Worm (Caenorhabditis elegans) whole organism, L4 larva: ENCODE data around the gene F11A10.6.

Source experiments
- F26F4.8 ChIP-seq: fragments of 200-800 bp; sonication (Bioruptor generic); conservative IDR thresholded peaks from 2 replicates; pipeline ENCODE4 v1.3.6; 2022; ENCODE audit warnings: missing genetic modification characterization, missing compliant biosample characterization
- F49E8.2 ChIP-seq: sonication (generic microtip); optimal IDR thresholded peaks from 2 replicates; lab custom pipeline; 2016; ENCODE audit warnings: missing compliant biosample characterization, mild to moderate bottlenecking, missing genetic modification characterization, borderline replicate concordance
- R02D3.7 ChIP-seq: fragments of 150-350 bp; sonication (generic microtip); optimal IDR thresholded peaks from 3 replicates; lab custom pipeline; 2014; ENCODE audit warnings: missing biosample characterization, missing genetic modification characterization
- T20F7.1 ChIP-seq: fragments of 200-800 bp; sonication (Bioruptor generic); optimal IDR thresholded peaks from 2 replicates; lab custom pipeline; 2018; ENCODE audit warnings: mild to moderate bottlenecking, missing genetic modification characterization, missing compliant biosample characterization
- T26A8.4 ChIP-seq: fragments of 200-800 bp; sonication (Bioruptor generic); IDR thresholded peaks from 2 replicates; pipeline ENCODE4 v1.3.6; 2022; ENCODE audit warnings: missing genetic modification characterization, missing compliant biosample characterization
- Y105C5A.15 ChIP-seq: fragments of 200-800 bp; sonication (Bioruptor generic); IDR thresholded peaks from 2 replicates; pipeline ENCODE4 v1.3.6; 2022; ENCODE audit warnings: missing genetic modification characterization, missing compliant biosample characterization
- Y48G9A.11 ChIP-seq: fragments of 200-800 bp; sonication (Bioruptor generic); IDR thresholded peaks from 2 replicates; pipeline ENCODE4 v1.3.6; 2022; ENCODE audit warnings: missing genetic modification reagents, missing genetic modification characterization, missing compliant biosample characterization
- aha-1 ChIP-seq: fragments of 150-350 bp; peaks from one replicate; lab custom pipeline; 2014; ENCODE audit warnings: missing biosample characterization, missing genetic modification characterization
- aly-2 ChIP-seq: sonication (generic microtip); optimal IDR thresholded peaks from 2 replicates; lab custom pipeline; 2018; ENCODE audit warnings: missing biosample characterization, missing genetic modification characterization
- daf-12 ChIP-seq: fragments of 150-350 bp; optimal IDR thresholded peaks from 2 replicates; lab custom pipeline; 2014; ENCODE audit warnings: missing biosample characterization, missing genetic modification reagents, missing genetic modification characterization
- daf-8 ChIP-seq: fragments of 200-800 bp; sonication (Bioruptor generic); IDR thresholded peaks from 2 replicates; pipeline ENCODE4 v1.3.6; 2022; ENCODE audit warnings: missing genetic modification characterization, missing compliant biosample characterization
- dmd-9 ChIP-seq: fragments of 200-800 bp; sonication (Bioruptor generic); IDR thresholded peaks from 2 replicates; pipeline ENCODE4 v1.3.6; 2022; ENCODE audit warnings: missing genetic modification reagents, missing genetic modification characterization, missing compliant biosample characterization
- dpl-1 ChIP-seq: fragments of 150-350 bp; optimal IDR thresholded peaks from 2 replicates; lab custom pipeline; 2014; ENCODE audit warnings: missing biosample characterization, missing genetic modification reagents, missing genetic modification characterization
- gei-8 ChIP-seq: fragments of 200-800 bp; sonication (Bioruptor generic); optimal IDR thresholded peaks from 2 replicates; lab custom pipeline; 2018; ENCODE audit warnings: mild to moderate bottlenecking, missing genetic modification characterization, missing compliant biosample characterization
- jun-1 ChIP-seq: fragments of 150-350 bp; optimal IDR thresholded peaks from 2 replicates; lab custom pipeline; 2014; ENCODE audit warnings: missing biosample characterization, missing genetic modification reagents, missing genetic modification characterization
- lin-1 ChIP-seq: fragments of 200-800 bp; sonication (Bioruptor generic); IDR thresholded peaks from 2 replicates; pipeline ENCODE4 v1.3.6; 2022; ENCODE audit warnings: missing genetic modification reagents, missing genetic modification characterization, missing compliant biosample characterization
- lin-13 ChIP-seq: fragments of 150-350 bp; optimal IDR thresholded peaks from 2 replicates; lab custom pipeline; 2014; ENCODE audit warnings: missing biosample characterization, missing genetic modification reagents, missing genetic modification characterization
- lin-15B ChIP-seq: fragments of 150-350 bp; sonication (generic microtip); optimal IDR thresholded peaks from 3 replicates; lab custom pipeline; 2014; ENCODE audit warnings: missing biosample characterization, missing genetic modification characterization
- lin-29 ChIP-seq: fragments of 200-800 bp; sonication (Bioruptor generic); IDR thresholded peaks from 2 replicates; pipeline ENCODE4 v1.3.6; 2022; ENCODE audit warnings: missing genetic modification reagents, missing genetic modification characterization, missing compliant biosample characterization
- mdt-29 ChIP-seq: fragments of 200-800 bp; sonication (Bioruptor generic); IDR thresholded peaks from 2 replicates; pipeline ENCODE4 v1.3.6; 2022; ENCODE audit warnings: missing genetic modification reagents, missing genetic modification characterization, missing compliant biosample characterization
- mes-2 ChIP-seq: sonication (generic microtip); optimal IDR thresholded peaks from 2 replicates; lab custom pipeline; 2016; ENCODE audit warnings: missing genotype, mild to moderate bottlenecking, missing genetic modification characterization, missing compliant biosample characterization; ENCODE audit not compliant: poor library complexity, severe bottlenecking
- mxl-3 ChIP-seq: fragments of 200-800 bp; sonication (Bioruptor generic); optimal IDR thresholded peaks from 2 replicates; lab custom pipeline; 2018; ENCODE audit warnings: mild to moderate bottlenecking, missing genetic modification characterization, missing compliant biosample characterization
- nhr-10 ChIP-seq: fragments of 150-350 bp; optimal IDR thresholded peaks from 2 replicates; lab custom pipeline; 2014; ENCODE audit warnings: missing biosample characterization, missing genetic modification characterization
- nhr-102 ChIP-seq: sonication (generic microtip); optimal IDR thresholded peaks from 2 replicates; lab custom pipeline; 2016; ENCODE audit warnings: mild to moderate bottlenecking, missing genetic modification characterization, moderate library complexity, missing compliant biosample characterization
- nhr-111 ChIP-seq: fragments of 200-800 bp; sonication (Bioruptor generic); optimal IDR thresholded peaks from 2 replicates; lab custom pipeline; 2018; ENCODE audit warnings: mild to moderate bottlenecking, missing genetic modification characterization, missing compliant biosample characterization
- php-3 ChIP-seq: fragments of 200-800 bp; sonication (Bioruptor generic); IDR thresholded peaks from 2 replicates; pipeline ENCODE4 v1.3.6; 2022; ENCODE audit warnings: missing genetic modification reagents, missing genetic modification characterization, missing compliant biosample characterization
- saeg-2 ChIP-seq: fragments of 200-800 bp; sonication (Bioruptor generic); IDR thresholded peaks from 2 replicates; pipeline ENCODE4 v1.3.6; 2022; ENCODE audit warnings: missing genetic modification reagents, missing genetic modification characterization, missing compliant biosample characterization
- sdz-12 ChIP-seq: fragments of 200-800 bp; sonication (Bioruptor generic); optimal IDR thresholded peaks from 2 replicates; lab custom pipeline; 2018; ENCODE audit warnings: mild to moderate bottlenecking, missing genetic modification characterization, missing compliant biosample characterization
- skn-1 ChIP-seq: fragments of 150-350 bp; optimal IDR thresholded peaks from 2 replicates; lab custom pipeline; 2014; ENCODE audit warnings: missing biosample characterization, missing genetic modification characterization
- spr-3 ChIP-seq: fragments of 200-800 bp; sonication (Bioruptor generic); optimal IDR thresholded peaks from 2 replicates; lab custom pipeline; 2018; ENCODE audit warnings: mild to moderate bottlenecking, missing genetic modification characterization, missing compliant biosample characterization
- tag-97 ChIP-seq: fragments of 200-800 bp; sonication (Bioruptor generic); IDR thresholded peaks from 2 replicates; pipeline ENCODE4 v1.3.6; 2022; ENCODE audit warnings: missing genetic modification characterization, missing compliant biosample characterization
- unc-130 ChIP-seq: sonication (generic microtip); optimal IDR thresholded peaks from 2 replicates; lab custom pipeline; 2016; ENCODE audit warnings: missing genetic modification reagents, missing genetic modification characterization, missing compliant biosample characterization
- unc-39 ChIP-seq: sonication (generic microtip); optimal IDR thresholded peaks from 2 replicates; lab custom pipeline; 2017; ENCODE audit warnings: missing biosample characterization, missing genetic modification characterization
- zip-2 ChIP-seq: fragments of 150-350 bp; optimal IDR thresholded peaks from 2 replicates; lab custom pipeline; 2014; ENCODE audit warnings: missing biosample characterization, missing genetic modification characterization
- ztf-7 ChIP-seq: fragments of 150-350 bp; optimal IDR thresholded peaks from 2 replicates; lab custom pipeline; 2014; ENCODE audit warnings: missing biosample characterization, missing genetic modification characterization

Gene F11A10.6

DNA sequence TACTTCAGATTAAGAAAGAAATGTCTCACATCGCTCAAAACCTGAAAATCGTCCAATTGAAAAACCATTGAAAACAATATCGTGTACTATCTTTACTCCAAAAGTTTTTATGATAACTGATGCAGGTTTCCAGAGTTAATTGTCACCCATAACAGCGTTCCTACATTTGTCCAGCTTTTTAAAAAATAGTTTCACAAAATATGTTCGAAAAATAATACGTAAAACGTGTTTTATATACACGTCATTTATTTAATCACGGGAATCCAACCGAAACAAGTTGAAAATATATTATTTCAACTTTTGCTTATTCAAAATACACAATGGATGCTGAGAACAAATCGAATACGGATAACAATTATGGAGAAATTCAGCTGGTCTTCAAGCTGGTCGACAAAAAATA lies 14.0 kb downstream of the F11A10.6 start, which contains the start of gene K08E4.7:
K08E4.7 (plus strand) TSS at position 301 of the 400 bp plus-strand sequence.
- TF ChIP-seq dmd-9 (GFP tag; lab: Robert Waterston, UW) (no peak), daf-12 (no peak), jun-1 (no peak)

ce11 chrIV:12068590-12068989 lies 20.9 kb downstream of the F11A10.6 start, which contains the start of gene bath-37:
Gene bath-37, plus strand, starts transcription at chrIV:12068890.
- TF ChIP-seq tag-97 (GFP tag; lab: Robert Waterston, UW), result no peak
- TF ChIP-seq lin-1, result no peak
- TF ChIP-seq R02D3.7, result no peak
- TF ChIP-seq spr-3 (GFP tag; lab: Kevin White, UChicago), result no peak
- no peak for TF ChIP-seq daf-8 (GFP tag; lab: Robert Waterston, UW)
- no peak for TF ChIP-seq F49E8.2 (tag; lab: Kevin White, UChicago)
- no peak for TF ChIP-seq nhr-102 (tag; lab: Kevin White, UChicago)
- no peak for TF ChIP-seq Y48G9A.11 (GFP tag; lab: Robert Waterston, UW)
- no peak for TF ChIP-seq jun-1
- TF ChIP-seq lin-13 (GFP tag; lab: Kevin White, UChicago), result no peak
- no peak for TF ChIP-seq aly-2 (tag; lab: Kevin White, UChicago)
- no peak for TF ChIP-seq skn-1 (tag; lab: Kevin White, UChicago)

DNA sequence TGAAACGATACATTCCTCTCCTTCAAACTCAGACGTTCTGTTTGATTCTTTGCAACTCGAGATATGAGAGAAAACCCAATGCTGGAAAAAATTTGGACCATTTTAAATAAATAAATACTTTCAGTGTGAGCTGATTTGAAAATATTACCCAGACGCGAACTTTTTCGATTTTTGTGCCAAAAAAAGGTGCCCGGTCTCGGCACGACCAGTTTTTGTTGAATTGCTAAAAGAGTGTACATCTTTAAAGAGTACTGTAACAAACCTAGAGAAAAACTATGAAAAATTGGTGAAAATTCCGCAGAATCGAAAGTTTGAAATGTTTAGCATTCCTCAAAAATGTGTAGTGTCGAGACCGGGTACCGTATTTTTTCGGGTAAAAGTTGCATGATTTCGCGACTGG lies 28.2 kb downstream of the F11A10.6 start, which contains the start of gene K08E4.8:
K08E4.8 (minus strand) TSS at position 101 of the 400 bp plus-strand sequence.
- TF ChIP-seq tag-97 (GFP tag; lab: Robert Waterston, UW) (no peak), F26F4.8 (GFP tag; lab: Robert Waterston, UW) (no peak), php-3 (no peak)

DNA sequence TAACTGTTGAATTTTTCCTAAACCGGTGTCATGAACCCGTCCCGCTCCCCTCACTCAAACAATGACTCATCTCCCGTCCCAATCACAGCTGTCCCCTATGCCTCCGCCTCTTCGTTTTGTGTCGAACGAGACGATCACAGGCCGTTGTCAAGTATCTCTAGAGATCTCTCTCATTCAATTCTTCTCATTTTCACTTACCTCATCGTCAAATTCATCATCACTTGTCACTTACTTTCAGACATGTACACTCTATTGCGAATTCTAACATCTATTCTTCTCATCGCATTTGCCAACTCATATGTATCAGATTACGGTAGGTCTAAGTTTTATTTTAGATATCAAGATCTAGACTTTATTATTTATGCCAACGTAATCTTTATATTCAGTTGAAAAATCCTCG lies 31.9 kb downstream of the F11A10.6 start, which contains the start of gene K08E4.3:
K08E4.3 (plus strand) TSS at position 235 of the 400 bp plus-strand sequence.
- TF ChIP-seq mxl-3 (GFP tag; lab: Kevin White, UChicago), result no peak
- TF ChIP-seq mes-2, result peak; percentile 8
- TF ChIP-seq, all 104 proteins: peak for 1

- no peak for TF ChIP-seq nhr-111 (GFP tag; lab: Kevin White, UChicago)
- TF ChIP-seq mdt-29 (GFP tag; lab: Robert Waterston, UW), result no peak
- no peak for TF ChIP-seq jun-1
- no peak for TF ChIP-seq ztf-7 (tag; lab: Kevin White, UChicago)
- no peak for TF ChIP-seq unc-130 (GFP tag; lab: Kevin White, UChicago)
- TF ChIP-seq dpl-1 (GFP tag; lab: Kevin White, UChicago), result no peak
- TF ChIP-seq T26A8.4 (GFP tag; lab: Robert Waterston, UW), result no peak
- TF ChIP-seq daf-12, result no peak
- no peak for TF ChIP-seq lin-29 (GFP tag; lab: Robert Waterston, UW)
- no peak for TF ChIP-seq sdz-12
- TF ChIP-seq unc-39, result no peak
- TF ChIP-seq T20F7.1, result no peak
- no peak for TF ChIP-seq saeg-2 (GFP tag; lab: Robert Waterston, UW)
- no peak for TF ChIP-seq Y105C5A.15
- no peak for TF ChIP-seq zip-2 (tag; lab: Kevin White, UChicago)
- no peak for TF ChIP-seq gei-8 (GFP tag; lab: Kevin White, UChicago)
- TF ChIP-seq lin-15B (tag; lab: Kevin White, UChicago), result no peak
Observed at ce11 chrIV:12056603-12057002, 32.8 kb downstream of the F11A10.6 start, which contains the start of gene K08E4.2. Gene K08E4.2, minus strand, starts transcription at chrIV:12056656.

DNA sequence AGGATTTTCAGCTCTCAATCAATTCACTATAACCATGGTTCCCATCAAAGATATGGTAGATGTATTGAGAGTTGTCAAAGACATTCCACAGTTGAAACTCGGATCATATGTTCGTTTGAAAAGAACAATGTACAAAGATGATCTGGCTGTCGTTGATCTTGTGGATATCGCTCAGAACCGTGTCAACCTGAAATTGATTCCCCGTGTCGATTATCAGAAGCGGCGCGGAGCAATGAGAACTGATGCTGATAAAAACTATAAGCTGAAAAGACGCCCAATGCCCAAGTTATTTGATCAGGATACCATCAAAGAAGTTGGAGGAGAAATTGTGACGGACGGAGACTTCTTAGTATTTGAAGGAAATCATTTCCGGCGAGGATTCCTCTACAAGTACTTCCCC lies 37.0 kb downstream of the F11A10.6 start:
- no peak for TF ChIP-seq nhr-10
- TF ChIP-seq aha-1 (tag; lab: Kevin White, UChicago), result peak; percentile 96
- TF ChIP-seq daf-12, result no peak
